Worm (Caenorhabditis elegans): Measurements from ENCODE around the gene F11C7.6.

DNA sequence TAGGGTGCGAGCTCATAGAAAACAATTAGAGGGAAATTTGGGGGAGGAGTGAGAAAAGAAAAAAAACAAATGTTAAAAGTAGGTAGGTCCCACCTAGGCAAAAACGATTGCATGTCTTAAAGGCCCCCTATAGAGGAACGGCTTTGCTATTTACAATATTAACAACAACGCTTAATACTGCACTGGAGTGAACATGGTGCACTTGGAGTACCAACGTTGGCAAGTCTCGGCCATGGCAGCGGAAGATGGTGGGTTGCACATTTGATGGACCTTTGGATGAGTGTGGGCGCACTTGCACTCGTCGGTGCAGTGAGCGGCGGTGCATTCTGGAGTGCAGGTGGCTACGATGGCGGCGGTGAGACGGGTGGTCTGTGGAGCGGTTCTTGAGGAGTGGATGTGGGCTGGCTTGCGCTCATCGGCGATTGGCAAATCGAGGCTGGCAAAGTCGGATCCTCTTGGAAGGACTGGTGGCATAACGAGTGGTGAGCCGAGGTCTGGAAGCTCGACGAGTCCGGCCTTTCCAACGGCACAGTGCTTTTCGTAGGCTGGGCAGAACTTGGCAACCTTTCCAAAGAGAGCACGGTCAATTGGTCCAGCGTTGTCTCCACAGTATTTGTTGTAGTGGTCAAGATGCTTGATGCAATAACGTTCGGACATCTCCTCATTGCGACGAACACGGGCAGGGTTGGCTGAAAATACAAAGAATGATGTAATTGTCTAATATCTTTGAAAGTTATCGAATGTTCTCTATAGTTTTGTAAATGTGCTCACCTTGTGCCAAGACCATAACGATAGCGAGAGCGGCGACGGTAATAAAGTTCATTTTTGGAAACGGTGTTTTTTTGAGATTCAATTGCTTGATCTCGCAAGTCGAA lies 19.5 kb downstream of the F11C7.6 start:
- TF ChIP-seq hnd-1 (tag; optimal IDR thresholded peaks at IDR 0.05) (no peak), F13C5.2 (tag; optimal IDR thresholded peaks at IDR 0.05) (no peak), tra-4 (tag; optimal IDR thresholded peaks at IDR 0.05) (no peak), sea-1 (GFP tag; conservative IDR thresholded peaks at IDR 0.05) (no peak), ets-7 (tag; optimal IDR thresholded peaks at IDR 0.05) (no peak), ama-1 (optimal IDR thresholded peaks at IDR 0.05) (no peak), ceh-36 (tag; optimal IDR thresholded peaks at IDR 0.05) (no peak), scrt-1 (GFP tag; IDR thresholded peaks at IDR 0.05) (no peak), tbx-11 (GFP tag; IDR thresholded peaks at IDR 0.05) (no peak), flt-1 (GFP tag; IDR thresholded peaks at IDR 0.05) (no peak), hmg-4 (GFP tag; optimal IDR thresholded peaks at IDR 0.05) (no peak), pes-1 (GFP tag; IDR thresholded peaks at IDR 0.05) (no peak), hmbx-1 (tag; optimal IDR thresholded peaks at IDR 0.05) (no peak), ceh-13 (GFP tag; optimal IDR thresholded peaks at IDR 0.05) (no peak)

All from whole organism, early embryonic.